Fruit fly (Drosophila melanogaster) whole organism, embryonic: ENCODE results near the gene EAChm.

Experiments used
- ATbp ChIP-seq: fragments of 200-800 bp; sonication (Bioruptor generic); optimal IDR thresholded peaks from 2 replicates; lab custom pipeline; 2017; ENCODE audit warnings: missing biosample characterization, mild to moderate bottlenecking, missing genetic modification characterization, missing genetic modification reagents
- Ada2b ChIP-seq: fragments of 200-800 bp; sonication (Bioruptor generic); IDR thresholded peaks from 2 replicates; pipeline ENCODE4 v1.3.6; 2022; ENCODE audit warnings: missing biosample characterization, missing genetic modification characterization
- B-H1 ChIP-seq: fragments of 200-800 bp; sonication (Bioruptor generic); IDR thresholded peaks from 3 replicates; pipeline ENCODE4 v1.3.6; 2022; ENCODE audit warnings: missing biosample characterization, missing genetic modification characterization
- Bgb ChIP-seq: fragments of 200-800 bp; sonication (Bioruptor generic); IDR thresholded peaks from 2 replicates; pipeline ENCODE4 v1.3.6; 2022; ENCODE audit warnings: missing biosample characterization, missing genetic modification characterization; ENCODE audit not compliant: partially characterized antibody
- CG11504 ChIP-seq: fragments of 200-800 bp; sonication (Bioruptor generic); optimal IDR thresholded peaks from 3 replicates; lab custom pipeline; 2019; ENCODE audit warnings: missing biosample characterization, mild to moderate bottlenecking, missing genetic modification characterization, moderate library complexity
- CG12942 ChIP-seq: fragments of 200-800 bp; sonication (Bioruptor generic); optimal IDR thresholded peaks from 3 replicates; lab custom pipeline; 2016; ENCODE audit warnings: missing biosample characterization, missing genetic modification characterization
- CG13287 ChIP-seq: fragments of 200-800 bp; sonication (Bioruptor generic); IDR thresholded peaks from 2 replicates; pipeline ENCODE4 v1.3.6; 2022; ENCODE audit warnings: missing biosample characterization, missing genetic modification characterization; ENCODE audit not compliant: partially characterized antibody
- CG13624 ChIP-seq: fragments of 200-800 bp; sonication (Bioruptor generic); optimal IDR thresholded peaks from 2 replicates; lab custom pipeline; 2016; ENCODE audit warnings: missing biosample characterization, missing genetic modification characterization
- CG14014 ChIP-seq: fragments of 200-800 bp; sonication (Bioruptor generic); IDR thresholded peaks from 2 replicates; pipeline ENCODE4 v1.3.6; 2022; ENCODE audit warnings: missing biosample characterization, missing genetic modification characterization
- CG16815 ChIP-seq: fragments of 200-800 bp; sonication (Bioruptor generic); optimal IDR thresholded peaks from 3 replicates; lab custom pipeline; 2017; ENCODE audit warnings: missing biosample characterization, mild to moderate bottlenecking, missing genetic modification characterization
- CG17361 ChIP-seq: fragments of 200-800 bp; sonication (Bioruptor generic); IDR thresholded peaks from 3 replicates; pipeline ENCODE4 v1.3.6; 2022; ENCODE audit warnings: missing biosample characterization, missing genetic modification characterization
- CG17568 ChIP-seq: fragments of 200-800 bp; sonication (Bioruptor generic); optimal IDR thresholded peaks from 2 replicates; lab custom pipeline; 2018; ENCODE audit warnings: missing biosample characterization, mild to moderate bottlenecking, missing genetic modification characterization, moderate library complexity
- CG31365 ChIP-seq: fragments of 200-800 bp; sonication (Bioruptor generic); optimal IDR thresholded peaks from 2 replicates; lab custom pipeline; 2018; ENCODE audit warnings: missing biosample characterization, mild to moderate bottlenecking, missing genetic modification characterization
- CG3163 ChIP-seq: fragments of 200-800 bp; sonication (Bioruptor generic); optimal IDR thresholded peaks from 3 replicates; lab custom pipeline; 2016; ENCODE audit warnings: missing biosample characterization, missing genetic modification characterization
- CG32532 ChIP-seq: fragments of 200-800 bp; sonication (Bioruptor generic); IDR thresholded peaks from 2 replicates; pipeline ENCODE4 v1.3.6; 2022; ENCODE audit warnings: missing biosample characterization, missing genetic modification characterization
- CG34376 ChIP-seq: fragments of 200-800 bp; sonication (Bioruptor generic); optimal IDR thresholded peaks from 2 replicates; lab custom pipeline; 2018; ENCODE audit warnings: missing biosample characterization, mild to moderate bottlenecking, missing genetic modification characterization
- CG42726 ChIP-seq: fragments of 200-800 bp; sonication (Bioruptor generic); IDR thresholded peaks from 2 replicates; pipeline ENCODE4 v1.3.6; 2022; ENCODE audit warnings: missing biosample characterization, missing genetic modification characterization; ENCODE audit not compliant: partially characterized antibody
- CG4424 ChIP-seq: fragments of 200-800 bp; sonication (Bioruptor generic); optimal IDR thresholded peaks from 3 replicates; lab custom pipeline; 2016; ENCODE audit warnings: missing biosample characterization, missing genetic modification characterization
- CG6765 ChIP-seq: fragments of 200-800 bp; sonication (Bioruptor generic); optimal IDR thresholded peaks from 3 replicates; lab custom pipeline; 2017; ENCODE audit warnings: missing biosample characterization, mild to moderate bottlenecking, missing genetic modification characterization
- CG6791 ChIP-seq: fragments of 200-800 bp; sonication (Bioruptor generic); IDR thresholded peaks from 3 replicates; pipeline ENCODE4 v1.3.6; 2022; ENCODE audit warnings: missing biosample characterization, missing genetic modification characterization; ENCODE audit not compliant: partially characterized antibody
- CG8290 ChIP-seq, 3 experiments: fragments of 200-800 bp; sonication (Bioruptor generic); optimal IDR thresholded peaks; 2 replicates each; lab custom pipeline; 2016 to 2019; ENCODE audit warnings: missing biosample characterization in 3 of 3, missing genetic modification characterization in 3 of 3, mild to moderate bottlenecking in 2 of 3, moderate library complexity in 1 of 3
- Dip3 ChIP-seq: fragments of 200-800 bp; sonication (Bioruptor generic); optimal IDR thresholded peaks from 3 replicates; lab custom pipeline; 2016; ENCODE audit warnings: missing biosample characterization, missing genetic modification characterization
- Dp ChIP-seq: fragments of 200-800 bp; sonication (Bioruptor generic); optimal IDR thresholded peaks from 2 replicates; lab custom pipeline; 2018; ENCODE audit warnings: missing biosample characterization, mild to moderate bottlenecking, missing genetic modification characterization, moderate library complexity
- HLH4C ChIP-seq: fragments of 200-800 bp; sonication (Bioruptor generic); IDR thresholded peaks from 3 replicates; pipeline ENCODE4 v1.3.6; 2022; ENCODE audit warnings: missing biosample characterization, missing genetic modification characterization; ENCODE audit not compliant: partially characterized antibody
- Jarid2 ChIP-seq: fragments of 200-800 bp; sonication (Bioruptor generic); optimal IDR thresholded peaks from 3 replicates; lab custom pipeline; 2017; ENCODE audit warnings: mild to moderate bottlenecking, missing biosample characterization, missing genetic modification reagents, missing genetic modification characterization
- Myb ChIP-seq: fragments of 200-800 bp; sonication (Bioruptor generic); optimal IDR thresholded peaks from 2 replicates; lab custom pipeline; 2016; ENCODE audit warnings: missing biosample characterization, missing genetic modification characterization
- NFAT ChIP-seq: fragments of 200-800 bp; sonication (Bioruptor generic); IDR thresholded peaks from 2 replicates; pipeline ENCODE4 v1.3.6; 2022; ENCODE audit warnings: missing biosample characterization, missing genetic modification characterization
- Opbp ChIP-seq: fragments of 200-800 bp; sonication (Bioruptor generic); IDR thresholded peaks from 3 replicates; pipeline ENCODE4 v1.3.6; 2022; ENCODE audit warnings: missing biosample characterization, missing genetic modification characterization; ENCODE audit not compliant: partially characterized antibody
- Pdp1 ChIP-seq, 2 experiments: fragments of 200-800 bp; sonication (Bioruptor generic); optimal IDR thresholded peaks; 3 replicates each; lab custom pipeline; 2016; ENCODE audit warnings: missing biosample characterization in 2 of 2, missing genetic modification characterization in 2 of 2, mild to moderate bottlenecking in 1 of 2, moderate library complexity in 1 of 2
- Poxn ChIP-seq: fragments of 200-800 bp; sonication (Bioruptor generic); IDR thresholded peaks from 2 replicates; pipeline ENCODE4 v1.3.6; 2022; ENCODE audit warnings: missing biosample characterization, missing genetic modification characterization
- Scr ChIP-seq: fragments of 200-800 bp; sonication (Bioruptor generic); IDR thresholded peaks from 2 replicates; pipeline ENCODE4 v1.3.6; 2022; ENCODE audit warnings: missing biosample characterization, missing genetic modification characterization; ENCODE audit not compliant: partially characterized antibody
- Stat92E ChIP-seq, 3 experiments: fragments of >200 bp in 2 of 3; fragments of 200-800 bp in 1 of 3; sonication (Bioruptor generic) in 1 of 3; optimal IDR thresholded peaks; 2 replicates each; lab custom pipeline; 2017 to 2019; ENCODE audit warnings: missing biosample characterization in 3 of 3, missing genetic modification characterization in 3 of 3, mild to moderate bottlenecking in 1 of 3, moderate library complexity in 1 of 3
- Trl ChIP-seq, 3 experiments: fragments of >200 bp in 2 of 3; fragments of 200-800 bp in 1 of 3; sonication (Bioruptor generic) in 1 of 3; optimal IDR thresholded peaks; 2 replicates in 1 of 3; 3 replicates in 2 of 3; lab custom pipeline; 2016 to 2017; ENCODE audit warnings: missing biosample characterization in 1 of 3, missing genetic modification characterization in 1 of 3
- amos ChIP-seq: fragments of 200-800 bp; sonication (Bioruptor generic); IDR thresholded peaks from 2 replicates; pipeline ENCODE4 v1.3.6; 2022; ENCODE audit warnings: missing biosample characterization, missing genetic modification characterization; ENCODE audit not compliant: partially characterized antibody
- chinmo ChIP-seq: fragments of 200-800 bp; sonication (Bioruptor generic); IDR thresholded peaks from 4 replicates; pipeline ENCODE4 v1.3.6; 2022; ENCODE audit warnings: missing biosample characterization, missing genetic modification characterization; ENCODE audit not compliant: partially characterized antibody
- eyg ChIP-seq: fragments of 200-800 bp; sonication (Bioruptor generic); optimal IDR thresholded peaks from 3 replicates; lab custom pipeline; 2016; ENCODE audit warnings: missing biosample characterization, missing genetic modification characterization
- ftz-f1 ChIP-seq: fragments of 200-800 bp; sonication (Bioruptor generic); optimal IDR thresholded peaks from 2 replicates; lab custom pipeline; 2016; ENCODE audit warnings: missing biosample characterization, missing genetic modification characterization
- pum ChIP-seq: fragments of 200-800 bp; sonication (Bioruptor generic); optimal IDR thresholded peaks from 2 replicates; lab custom pipeline; 2016; ENCODE audit warnings: missing biosample characterization, missing genetic modification characterization
- stwl ChIP-seq: fragments of 200-800 bp; sonication (Bioruptor generic); optimal IDR thresholded peaks from 3 replicates; lab custom pipeline; 2018; ENCODE audit warnings: missing biosample characterization, mild to moderate bottlenecking, missing genetic modification characterization, moderate library complexity
- sug ChIP-seq: fragments of 200-800 bp; optimal IDR thresholded peaks from 2 replicates; lab custom pipeline; 2019; ENCODE audit warnings: missing biosample characterization, mild to moderate bottlenecking, missing genetic modification characterization, moderate library complexity
- tap ChIP-seq: fragments of 200-800 bp; optimal IDR thresholded peaks from 3 replicates; lab custom pipeline; 2019; ENCODE audit warnings: missing biosample characterization, mild to moderate bottlenecking, missing genetic modification characterization, moderate library complexity
- tna ChIP-seq: fragments of 200-800 bp; sonication (Bioruptor generic); IDR thresholded peaks from 2 replicates; pipeline ENCODE4 v1.3.6; 2022; ENCODE audit warnings: missing biosample characterization, missing genetic modification characterization; ENCODE audit not compliant: partially characterized antibody
- yki ChIP-seq: fragments of >200 bp; optimal IDR thresholded peaks from 3 replicates; lab custom pipeline; 2018

Gene EAChm

dm6 chr3L:15079278-15079677, 24.7 kb downstream of the EAChm start (continued):
- TF ChIP-seq Dip3, result no peak
- no peak for TF ChIP-seq B-H1 (GFP tag; lab: Robert Waterston, UW)
- TF ChIP-seq Scr, result peak; percentile 15; the same call in 1 of the 2 replicates
- TF ChIP-seq CG12942 (GFP tag; lab: Kevin White, UChicago), result no peak
- TF ChIP-seq CG13287, result peak; percentile 43; the same call in 1 of the 2 replicates
- no peak for TF ChIP-seq ftz-f1 (GFP tag; lab: Kevin White, UChicago)
- peak; percentile 54 for TF ChIP-seq CG11504 (tag; lab: Kevin White, UChicago)
- peak; percentile 93 for TF ChIP-seq Jarid2
- TF ChIP-seq CG16815 (GFP tag; lab: Kevin White, UChicago), result no peak
- no peak for TF ChIP-seq ATbp
- peak; percentile 50; the same call in 1 of the 2 replicates for TF ChIP-seq CG32532 (GFP tag; lab: Robert Waterston, UW)
- TF ChIP-seq CG17361 (GFP tag; lab: Robert Waterston, UW), result 0 out of 3 replicates have a peak, but pooled peaks have one; percentile 8
- peak; percentile 47; the same call in 1 of the 2 replicates for TF ChIP-seq amos (GFP tag; lab: Robert Waterston, UW)
- TF ChIP-seq Pdp1 (GFP tag; optimal IDR thresholded peaks at IDR 0.05; lab: Kevin White, UChicago), result peak in 1 of 2 experiments; percentile 44
- TF ChIP-seq Bgb, result peak; percentile 45; the same call in 1 of the 2 replicates
- TF ChIP-seq Myb, result peak; percentile 86
- peak; percentile 24; the same call in 1 of the 3 replicates for TF ChIP-seq HLH4C (GFP tag; lab: Robert Waterston, UW)
- TF ChIP-seq CG6791 (GFP tag; lab: Robert Waterston, UW), result peak; percentile 65; the same call in 2 of the 3 replicates
- TF ChIP-seq CG3163, result peak; percentile 87
- TF ChIP-seq Opbp (GFP tag; lab: Robert Waterston, UW), result 0 out of 3 replicates have a peak, but pooled peaks have one; percentile 39
- peak; percentile 9 for TF ChIP-seq sug (tag; lab: Kevin White, UChicago)
- peak; percentile 33 for TF ChIP-seq stwl (tag; lab: Kevin White, UChicago)
- peak; percentile 13 for TF ChIP-seq tap
- no peak for TF ChIP-seq CG17568 (GFP tag; lab: Kevin White, UChicago)
- TF ChIP-seq Poxn, result no peak
- peak; percentile 19; the same call in 1 of the 2 replicates for TF ChIP-seq tna (GFP tag; lab: Robert Waterston, UW)
- peak; percentile 91 to 93 for TF ChIP-seq Trl (optimal IDR thresholded peaks at IDR 0.05; lab: Kevin White, UChicago)
- TF ChIP-seq Trl (GFP tag; optimal IDR thresholded peaks at IDR 0.05; lab: Kevin White, UChicago), result peak; percentile 61
- peak; percentile 25 for TF ChIP-seq CG13624 (GFP tag; lab: Kevin White, UChicago)
- TF ChIP-seq CG31365 (tag; lab: Kevin White, UChicago), result peak; percentile 97
- peak; percentile 40; the same call in 1 of the 2 replicates for TF ChIP-seq CG42726 (GFP tag; lab: Robert Waterston, UW)
- TF ChIP-seq NFAT, result peak; percentile 37; the same call in 1 of the 2 replicates
- peak; percentile 14 for TF ChIP-seq CG8290 (GFP tag; optimal IDR thresholded peaks at IDR 0.05; lab: Kevin White, UChicago)
- no peak for TF ChIP-seq CG8290 (tag; optimal IDR thresholded peaks at IDR 0.05; lab: Kevin White, UChicago)
- 0 out of 2 replicates have a peak, but pooled peaks have one; percentile 14 for TF ChIP-seq Ada2b
- peak; percentile 3 for TF ChIP-seq Dp (GFP tag; lab: Kevin White, UChicago)
- no peak for TF ChIP-seq eyg (GFP tag; lab: Kevin White, UChicago)
- TF ChIP-seq chinmo (GFP tag; lab: Robert Waterston, UW), result peak; percentile 86; the same call in 1 of the 4 replicates
- peak; percentile 2 for TF ChIP-seq CG34376 (GFP tag; lab: Kevin White, UChicago)
- no peak for TF ChIP-seq CG6765 (GFP tag; lab: Kevin White, UChicago)
- TF ChIP-seq pum (GFP tag; lab: Kevin White, UChicago), result no peak
- peak in 1 of 3 experiments; percentile 9 for TF ChIP-seq Stat92E (GFP tag; optimal IDR thresholded peaks at IDR 0.05; lab: Kevin White, UChicago)
- peak; percentile 24; the same call in 1 of the 2 replicates for TF ChIP-seq CG14014 (GFP tag; lab: Robert Waterston, UW)
- TF ChIP-seq yki (lab: Kevin White, UChicago), result peak; percentile 56
- TF ChIP-seq CG4424, result no peak
- TF ChIP-seq, all 482 proteins: peak for 47
